Fruit fly (Drosophila melanogaster) whole organism, pupa: Measurements from ENCODE around the gene Cht5.

Experiments
- CG14655 ChIP-seq: fragments of 200-800 bp; sonication (Bioruptor generic); optimal IDR thresholded peaks from 3 replicates; lab custom pipeline; 2017; ENCODE audit warnings: mild to moderate bottlenecking, missing biosample characterization, missing genetic modification reagents, missing genetic modification characterization
- CG15710 ChIP-seq: fragments of 200-800 bp; sonication (Bioruptor generic); optimal IDR thresholded peaks from 2 replicates; lab custom pipeline; 2018; ENCODE audit warnings: missing biosample characterization, mild to moderate bottlenecking, missing genetic modification characterization, moderate library complexity
- CG32121 ChIP-seq: fragments of 200-800 bp; sonication (Bioruptor generic); IDR thresholded peaks from 2 replicates; pipeline ENCODE4 v1.3.6; 2022; ENCODE audit warnings: missing biosample characterization, missing genetic modification characterization
- EcR ChIP-seq: fragments of 200-800 bp; sonication (Bioruptor generic); optimal IDR thresholded peaks from 3 replicates; lab custom pipeline; 2019; ENCODE audit warnings: missing biosample characterization, missing genetic modification characterization, mild to moderate bottlenecking, moderate library complexity, missing genetic modification reagents
- Snoo ChIP-seq: fragments of 200-800 bp; sonication (Bioruptor generic); optimal IDR thresholded peaks from 3 replicates; lab custom pipeline; 2017; ENCODE audit warnings: missing biosample characterization, mild to moderate bottlenecking, missing genetic modification characterization, inconsistent platforms
- gl ChIP-seq: fragments of 200-800 bp; sonication (Bioruptor generic); optimal IDR thresholded peaks from 2 replicates; lab custom pipeline; 2018; ENCODE audit warnings: missing biosample characterization, mild to moderate bottlenecking, missing genetic modification characterization

DNA sequence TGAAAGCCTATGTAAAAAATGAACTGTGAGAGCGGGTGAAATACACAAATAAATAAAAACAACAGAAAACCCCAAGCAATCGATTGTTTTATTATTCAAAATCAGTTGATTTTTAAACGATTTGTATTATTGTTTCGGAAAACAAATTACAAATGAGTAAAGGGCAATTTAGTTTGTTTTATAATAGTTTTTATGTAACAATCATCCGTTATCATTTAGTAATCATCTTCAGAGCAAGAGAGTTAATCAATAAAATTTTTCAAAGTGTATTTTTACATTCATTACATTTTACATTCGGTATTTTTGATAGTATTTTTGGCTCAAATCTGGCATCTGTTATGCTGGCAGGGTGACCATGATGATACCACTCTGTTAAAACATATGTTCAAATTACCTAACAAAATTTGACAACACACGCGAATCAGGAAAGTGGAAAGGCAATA is 11.9 kb downstream of the Cht5 start, which contains the start of the genes CG42375 and CG9288:
- TF ChIP-seq EcR (GFP tag; lab: Kevin White, UChicago), result no peak
- TF ChIP-seq gl (tag; lab: Kevin White, UChicago), result peak; percentile 30
- TF ChIP-seq Snoo (tag; lab: Kevin White, UChicago), result no peak
- no peak for TF ChIP-seq CG15710 (tag; lab: Kevin White, UChicago)
- peak; percentile 80 for TF ChIP-seq CG32121 (GFP tag; lab: Robert Waterston, UW)
- TF ChIP-seq CG14655, result peak; percentile 83
